Worm (Caenorhabditis elegans): Measurements from ENCODE around the gene F09E10.1.

DNA sequence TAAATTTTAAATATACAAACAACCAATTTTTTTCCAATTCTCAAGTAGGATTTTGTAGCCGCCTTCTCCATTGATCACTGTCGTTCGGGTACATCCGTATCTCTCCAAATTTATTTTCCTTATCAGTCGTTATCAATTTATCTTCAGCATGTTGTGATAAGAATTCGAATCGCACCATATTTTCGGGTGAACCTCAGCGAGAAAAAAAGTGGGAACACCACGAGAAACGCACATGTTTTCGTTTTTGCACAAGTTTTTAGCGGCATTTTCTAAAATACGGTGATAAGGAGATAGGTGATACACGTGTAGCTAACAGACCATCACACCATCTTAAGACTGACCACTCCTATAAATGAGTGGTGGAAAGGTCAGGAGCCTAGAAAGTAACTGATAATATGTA is 24.7 kb upstream of the F09E10.1 start:
- no peak for TF ChIP-seq snpc-4 (GFP tag; optimal IDR thresholded peaks at IDR 0.05)
- TF ChIP-seq snpc-4 (tag; optimal IDR thresholded peaks at IDR 0.05): no peak
- no peak for TF ChIP-seq ets-4 (GFP tag; optimal IDR thresholded peaks at IDR 0.05)
- TF ChIP-seq somi-1 (GFP tag; optimal IDR thresholded peaks at IDR 0.05): peak; percentile 3
- TF ChIP-seq F37B4.10 (GFP tag; IDR thresholded peaks at IDR 0.05): no peak
- no peak for TF ChIP-seq ama-1 (optimal IDR thresholded peaks at IDR 0.05)
- no peak for TF ChIP-seq ama-1 (GFP tag; optimal IDR thresholded peaks at IDR 0.05)
- no peak for TF ChIP-seq unc-62 (GFP tag; optimal IDR thresholded peaks at IDR 0.05)
- TF ChIP-seq nhr-120 (GFP tag; IDR thresholded peaks at IDR 0.05): no peak
- TF ChIP-seq atf-7 (tag; optimal IDR thresholded peaks at IDR 0.05): peak; percentile 87
- TF ChIP-seq Y95B8A.8 (GFP tag; IDR thresholded peaks at IDR 0.05): no peak
- no peak for TF ChIP-seq ccch-3 (GFP tag; optimal IDR thresholded peaks at IDR 0.05)
- no peak for TF ChIP-seq mes-4 (tag; optimal IDR thresholded peaks at IDR 0.05)
